Worm (Caenorhabditis elegans) whole organism, L2 larva: ENCODE results near the gene H10E21.1.
A peak's percentile ranks its signal among the peaks of the same experiment; 100 is the strongest.

ENCODE experiments used
- C34F6.9 ChIP-seq: fragments of 150-350 bp; optimal IDR thresholded peaks from 2 replicates; lab custom pipeline; 2014; ENCODE audit warnings: missing biosample characterization, missing genetic modification characterization
- F13H6.1 ChIP-seq: sonication (generic microtip); optimal IDR thresholded peaks from 2 replicates; lab custom pipeline; 2016; ENCODE audit warnings: missing genetic modification characterization, missing compliant biosample characterization
- R02D3.7 ChIP-seq: fragments of 150-350 bp; optimal IDR thresholded peaks from 2 replicates; lab custom pipeline; 2014; ENCODE audit warnings: missing biosample characterization, missing genetic modification characterization
- Y55F3AM.14 ChIP-seq: fragments of 200-800 bp; sonication (Bioruptor generic); optimal IDR thresholded peaks from 2 replicates; lab custom pipeline; 2018; ENCODE audit warnings: mild to moderate bottlenecking, missing genetic modification characterization, missing compliant biosample characterization
- ZK546.5 ChIP-seq: sonication (generic microtip); optimal IDR thresholded peaks from 2 replicates; lab custom pipeline; 2017; ENCODE audit warnings: missing biosample characterization, missing genetic modification characterization
- alr-1 ChIP-seq: fragments of 150-350 bp; optimal IDR thresholded peaks from 2 replicates; lab custom pipeline; 2014; ENCODE audit warnings: missing biosample characterization, missing genetic modification characterization
- ama-1 ChIP-seq: fragments of 150-350 bp; optimal IDR thresholded peaks from 2 replicates; lab custom pipeline; 2018; ENCODE audit warnings: inconsistent platforms
- blmp-1 ChIP-seq: sonication (generic microtip); optimal IDR thresholded peaks from 2 replicates; lab custom pipeline; 2017; ENCODE audit warnings: missing genetic modification characterization, mild to moderate bottlenecking, missing compliant biosample characterization, antibody characterized with exemption, moderate library complexity; ENCODE audit not compliant: insufficient read depth
- ceh-16 ChIP-seq: fragments of 150-350 bp; optimal IDR thresholded peaks from 2 replicates; lab custom pipeline; 2014; ENCODE audit warnings: missing biosample characterization, missing genetic modification characterization
- ceh-82 ChIP-seq: fragments of 150-350 bp; optimal IDR thresholded peaks from 2 replicates; lab custom pipeline; 2014; ENCODE audit warnings: missing biosample characterization, missing genetic modification characterization
- dmd-4 ChIP-seq: sonication (generic microtip); optimal IDR thresholded peaks from 2 replicates; lab custom pipeline; 2017; ENCODE audit warnings: missing biosample characterization, missing genetic modification characterization
- elt-1 ChIP-seq: fragments of 150-350 bp; optimal IDR thresholded peaks from 2 replicates; lab custom pipeline; 2014; ENCODE audit warnings: missing biosample characterization, missing genetic modification characterization
- elt-3 ChIP-seq: sonication (generic microtip); optimal IDR thresholded peaks from 2 replicates; lab custom pipeline; 2017; ENCODE audit warnings: missing biosample characterization, missing genetic modification characterization
- lin-11 ChIP-seq: fragments of 150-350 bp; sonication (generic microtip); optimal IDR thresholded peaks from 2 replicates; lab custom pipeline; 2014; ENCODE audit warnings: missing biosample characterization, missing genetic modification characterization, inconsistent platforms, mixed read lengths
- lin-13 ChIP-seq: fragments of 150-350 bp; optimal IDR thresholded peaks from 2 replicates; lab custom pipeline; 2014; ENCODE audit warnings: missing biosample characterization, missing genetic modification reagents, missing genetic modification characterization
- lin-39 ChIP-seq: fragments of 150-350 bp; optimal IDR thresholded peaks from 2 replicates; lab custom pipeline; 2014; ENCODE audit warnings: missing biosample characterization, missing genetic modification reagents, missing genetic modification characterization
- lsy-2 ChIP-seq, 2 experiments: fragments of 150-350 bp in 1 of 2; sonication (generic microtip) in 1 of 2; optimal IDR thresholded peaks; 2 replicates each; lab custom pipeline; 2014 to 2017; ENCODE audit warnings: missing biosample characterization in 2 of 2, missing genetic modification characterization in 2 of 2
- mab-5 ChIP-seq: fragments of 150-350 bp; optimal IDR thresholded peaks from 2 replicates; lab custom pipeline; 2014; ENCODE audit warnings: missing biosample characterization, missing genetic modification characterization
- mbf-1 ChIP-seq: sonication (generic microtip); optimal IDR thresholded peaks from 2 replicates; lab custom pipeline; 2017; ENCODE audit warnings: missing biosample characterization, missing genetic modification characterization
- nhr-10 ChIP-seq: sonication (generic microtip); optimal IDR thresholded peaks from 2 replicates; lab custom pipeline; 2017; ENCODE audit warnings: missing biosample characterization, missing genetic modification characterization
- nhr-11 ChIP-seq: fragments of 150-350 bp; optimal IDR thresholded peaks from 2 replicates; lab custom pipeline; 2014; ENCODE audit warnings: missing biosample characterization, missing genetic modification characterization
- nhr-12 ChIP-seq: fragments of 150-350 bp; optimal IDR thresholded peaks from 2 replicates; lab custom pipeline; 2014; ENCODE audit warnings: missing biosample characterization, missing genetic modification characterization
- nhr-21 ChIP-seq: fragments of 150-350 bp; optimal IDR thresholded peaks from 2 replicates; lab custom pipeline; 2014; ENCODE audit warnings: missing biosample characterization, missing genetic modification characterization
- nhr-23 ChIP-seq: fragments of 150-350 bp; optimal IDR thresholded peaks from 2 replicates; lab custom pipeline; 2014; ENCODE audit warnings: missing biosample characterization, missing genetic modification reagents, missing genetic modification characterization
- nhr-237 ChIP-seq: fragments of 150-350 bp; optimal IDR thresholded peaks from 2 replicates; lab custom pipeline; 2014; ENCODE audit warnings: missing biosample characterization, missing genetic modification characterization
- nhr-25 ChIP-seq: fragments of 150-350 bp; sonication (generic microtip); optimal IDR thresholded peaks from 3 replicates; lab custom pipeline; 2014; ENCODE audit warnings: missing biosample characterization, missing genetic modification characterization
- nhr-6 ChIP-seq: fragments of 150-350 bp; optimal IDR thresholded peaks from 2 replicates; lab custom pipeline; 2014; ENCODE audit warnings: missing biosample characterization, missing genetic modification characterization
- sem-4 ChIP-seq: fragments of 150-350 bp; optimal IDR thresholded peaks from 2 replicates; lab custom pipeline; 2014; ENCODE audit warnings: missing biosample characterization, missing genetic modification reagents, missing genetic modification characterization
- sma-3 ChIP-seq: sonication (generic microtip); optimal IDR thresholded peaks from 2 replicates; lab custom pipeline; 2016; ENCODE audit warnings: missing genetic modification reagents, missing genetic modification characterization, missing compliant biosample characterization
- snpc-4 ChIP-seq: fragments of 150-350 bp; optimal IDR thresholded peaks from 2 replicates; lab custom pipeline; 2014; ENCODE audit warnings: missing biosample characterization, missing genetic modification characterization
- unc-39 ChIP-seq: fragments of 150-350 bp; optimal IDR thresholded peaks from 2 replicates; lab custom pipeline; 2014; ENCODE audit warnings: missing biosample characterization, missing genetic modification characterization
- unc-55 ChIP-seq: fragments of 150-350 bp; sonication (generic microtip); optimal IDR thresholded peaks from 3 replicates; lab custom pipeline; 2014; ENCODE audit warnings: missing biosample characterization, missing genetic modification reagents, missing genetic modification characterization
- unc-62 ChIP-seq: fragments of 150-350 bp; optimal IDR thresholded peaks from 2 replicates; lab custom pipeline; 2014; ENCODE audit warnings: missing biosample characterization, missing genetic modification reagents, missing genetic modification characterization
- ztf-1 ChIP-seq: fragments of 200-800 bp; sonication (Bioruptor generic); conservative IDR thresholded peaks from 2 replicates; pipeline ENCODE4 v1.3.6; 2022; ENCODE audit warnings: missing genetic modification characterization, missing compliant biosample characterization
- ztf-11 ChIP-seq: sonication (generic microtip); optimal IDR thresholded peaks from 2 replicates; lab custom pipeline; 2017; ENCODE audit warnings: missing biosample characterization, missing genetic modification characterization

H10E21.1 gene

DNA sequence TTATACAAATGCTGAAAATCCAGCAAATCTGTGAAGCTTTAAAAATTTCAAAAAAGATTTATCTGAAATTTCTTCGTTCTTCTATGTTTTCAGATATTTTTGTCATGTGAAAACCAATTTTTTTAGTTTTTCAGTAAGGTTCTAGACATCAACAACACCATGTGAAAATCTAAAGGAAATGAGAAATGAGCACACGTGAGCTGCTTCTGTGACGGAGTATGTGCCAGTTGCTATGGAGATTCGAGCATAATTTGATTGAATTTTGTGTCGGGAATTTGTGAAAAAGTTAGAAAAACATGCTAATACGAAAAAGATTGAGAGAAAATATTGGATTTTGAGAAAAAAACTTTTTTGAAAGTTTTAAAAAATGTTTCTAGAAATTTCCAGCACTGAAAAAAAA is 16.0 kb downstream of the H10E21.1 start:
- TF ChIP-seq nhr-12 (tag; lab: Kevin White, UChicago) (no peak), C34F6.9 (peak; percentile 8), dmd-4 (tag; lab: Kevin White, UChicago) (no peak), ceh-16 (tag; lab: Kevin White, UChicago) (no peak), elt-3 (tag; lab: Kevin White, UChicago) (no peak), ZK546.5 (tag; lab: Kevin White, UChicago) (no peak)

DNA sequence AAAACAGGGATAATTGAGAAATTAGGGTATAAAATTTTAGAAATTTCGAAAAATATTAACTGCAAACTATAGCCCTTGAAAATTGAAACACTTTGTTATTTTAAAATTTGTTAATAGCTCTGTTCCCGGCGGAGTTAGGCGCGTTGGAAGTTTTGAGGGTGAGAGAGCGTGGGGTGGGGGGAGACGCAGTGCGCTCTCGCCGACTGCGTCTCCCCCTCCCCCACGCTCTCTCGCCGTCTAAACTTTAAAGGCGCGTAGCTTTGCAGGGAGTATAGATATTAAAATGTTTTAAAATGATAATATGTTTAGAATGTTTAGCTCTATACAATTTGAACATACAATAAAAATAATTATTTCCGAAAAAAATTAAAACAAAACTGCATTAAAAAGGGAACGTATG is 17.7 kb downstream of the H10E21.1 start:
- TF ChIP-seq ztf-1 (GFP tag; lab: Robert Waterston, UW) (no peak), mbf-1 (tag; lab: Kevin White, UChicago) (no peak), alr-1 (tag; lab: Kevin White, UChicago) (no peak), nhr-25 (tag; lab: Kevin White, UChicago) (no peak), ceh-16 (tag; lab: Kevin White, UChicago) (no peak)

DNA sequence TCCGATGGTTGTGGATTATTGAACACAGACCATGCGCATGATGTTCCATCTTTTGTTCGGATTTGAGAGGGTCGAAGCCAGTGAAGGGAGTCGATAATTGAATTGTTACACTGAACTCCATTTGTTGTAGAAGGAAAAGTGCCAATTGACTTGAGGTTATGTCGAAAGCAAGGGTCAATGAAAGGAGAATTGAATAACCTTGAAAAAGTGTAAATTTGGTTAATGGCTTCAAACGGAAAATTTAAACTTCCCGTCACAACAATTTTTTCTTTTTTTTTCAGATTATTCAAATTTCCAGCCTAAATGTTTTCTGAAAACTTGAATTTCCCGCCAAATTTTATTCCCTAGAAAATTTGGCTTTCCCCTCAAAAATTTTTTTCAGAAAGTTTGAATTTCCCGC is 22.5 kb downstream of the H10E21.1 start, which contains the start of gene clp-10:
Gene clp-10, minus strand, starts transcription at position 101 of the 400 bp plus-strand sequence.
- TF ChIP-seq nhr-21 (tag; lab: Kevin White, UChicago) (no peak), nhr-237 (tag; lab: Kevin White, UChicago) (no peak), lsy-2 (tag; optimal IDR thresholded peaks at IDR 0.05; lab: Kevin White, UChicago) (no peak), nhr-6 (no peak), ama-1 (lab: Kevin White, UChicago) (no peak), ceh-82 (tag; lab: Kevin White, UChicago) (no peak), sem-4 (no peak), nhr-10 (no peak), nhr-23 (no peak), unc-55 (GFP tag; lab: Kevin White, UChicago) (no peak), unc-39 (tag; lab: Kevin White, UChicago) (no peak), C34F6.9 (no peak), ZK546.5 (tag; lab: Kevin White, UChicago) (no peak)

DNA sequence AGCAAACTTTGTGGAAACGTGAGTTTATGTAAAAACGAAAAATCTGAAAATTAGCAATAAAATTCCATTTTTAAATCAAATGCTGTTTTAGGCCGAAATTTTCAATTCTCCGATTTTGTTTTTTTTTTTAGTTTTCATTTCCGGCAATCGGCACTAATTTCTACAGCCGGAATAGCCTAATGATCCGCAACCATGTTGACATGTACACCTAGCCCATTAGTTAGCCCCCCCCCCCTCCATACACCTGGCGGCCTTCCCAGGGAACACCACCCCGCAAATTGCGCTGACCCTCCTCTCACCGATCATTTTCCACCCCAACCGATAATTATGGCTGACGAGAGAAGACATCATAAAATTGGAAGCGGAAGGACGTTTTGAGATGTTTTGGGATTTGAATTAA is 23.9 kb downstream of the H10E21.1 start:
- TF ChIP-seq F13H6.1 (tag; lab: Kevin White, UChicago) (no peak), lin-13 (GFP tag; lab: Kevin White, UChicago) (no peak), nhr-10 (no peak), mab-5 (tag; lab: Kevin White, UChicago) (no peak), lin-39 (tag; lab: Kevin White, UChicago) (no peak), nhr-23 (no peak), snpc-4 (tag; lab: Kevin White, UChicago) (no peak), unc-39 (tag; lab: Kevin White, UChicago) (no peak), lin-11 (no peak), R02D3.7 (tag; lab: Kevin White, UChicago) (no peak), ama-1 (lab: Kevin White, UChicago) (no peak), ceh-82 (tag; lab: Kevin White, UChicago) (no peak), Y55F3AM.14 (GFP tag; lab: Kevin White, UChicago) (no peak), ztf-1 (GFP tag; lab: Robert Waterston, UW) (no peak), elt-1 (tag; lab: Kevin White, UChicago) (no peak), sma-3 (GFP tag; lab: Kevin White, UChicago) (no peak), unc-62 (GFP tag; lab: Kevin White, UChicago) (no peak), ztf-11 (tag; lab: Kevin White, UChicago) (no peak), unc-55 (GFP tag; lab: Kevin White, UChicago) (no peak)

DNA sequence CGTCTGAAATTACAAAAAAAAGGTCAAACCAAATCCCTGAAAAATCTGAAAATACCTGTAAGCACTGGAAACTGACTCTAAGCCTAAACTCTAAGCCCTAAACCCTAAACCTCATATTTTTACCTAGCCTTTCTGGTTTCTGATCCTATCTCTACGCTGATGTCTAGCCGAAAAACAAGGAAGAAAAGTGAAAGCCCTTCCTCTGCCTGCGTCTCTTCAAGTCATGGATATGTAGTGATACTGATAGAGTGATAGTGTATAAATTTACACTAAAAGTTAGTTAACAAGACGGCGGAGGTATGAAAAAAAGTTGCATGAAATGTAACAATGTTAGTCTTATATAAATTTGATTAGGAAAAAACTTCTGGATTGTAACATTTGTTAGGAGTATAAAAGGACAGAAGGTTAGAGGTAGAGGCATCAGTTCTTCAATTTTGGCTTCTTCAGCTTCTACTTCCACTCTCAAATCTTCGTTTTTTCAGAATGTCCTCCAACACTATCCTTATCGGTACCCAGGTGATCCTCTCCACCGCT is 25.1 kb downstream of the H10E21.1 start, which contains the start of gene col-88:
Gene col-88, plus strand, starts transcription at position 484 of the 534 bp plus-strand sequence.
- peak; percentile 3 for TF ChIP-seq blmp-1 (tag; lab: Kevin White, UChicago)
- no peak for TF ChIP-seq nhr-11
- TF ChIP-seq, all 48 proteins: peak for 1
